Fruit fly (Drosophila melanogaster) whole organism, embryonic: ENCODE results near the gene CG13029.

Experiments
- Bgb ChIP-seq: fragments of 200-800 bp; sonication (Bioruptor generic); IDR thresholded peaks from 2 replicates; pipeline ENCODE4 v1.3.6; 2022; ENCODE audit warnings: missing biosample characterization, missing genetic modification characterization; ENCODE audit not compliant: partially characterized antibody
- CG10543 ChIP-seq: fragments of 200-800 bp; sonication (Bioruptor generic); optimal IDR thresholded peaks from 3 replicates; lab custom pipeline; 2017; ENCODE audit warnings: missing biosample characterization, mild to moderate bottlenecking, missing genetic modification characterization, moderate library complexity
- CG10654 ChIP-seq: fragments of 200-800 bp; sonication (Bioruptor generic); optimal IDR thresholded peaks from 2 replicates; lab custom pipeline; 2016; ENCODE audit warnings: missing biosample characterization, missing genetic modification characterization
- CG12391 ChIP-seq: fragments of 200-800 bp; sonication (Bioruptor generic); optimal IDR thresholded peaks from 3 replicates; lab custom pipeline; 2018; ENCODE audit warnings: missing biosample characterization, mild to moderate bottlenecking, missing genetic modification characterization, moderate library complexity
- CG12769 ChIP-seq: fragments of 200-800 bp; sonication (Bioruptor generic); optimal IDR thresholded peaks from 2 replicates; lab custom pipeline; 2019; ENCODE audit warnings: missing biosample characterization, mild to moderate bottlenecking, missing genetic modification characterization, moderate library complexity
- CG17612 ChIP-seq: fragments of 200-800 bp; sonication (Bioruptor generic); IDR thresholded peaks from 2 replicates; pipeline ENCODE4 v1.3.6; 2022; ENCODE audit warnings: missing biosample characterization, missing genetic modification characterization
- CG2120 ChIP-seq: fragments of 200-800 bp; sonication (Bioruptor generic); optimal IDR thresholded peaks from 3 replicates; lab custom pipeline; 2016; ENCODE audit warnings: missing biosample characterization, missing genetic modification characterization
- CG2199 ChIP-seq: fragments of 200-800 bp; sonication (Bioruptor generic); IDR thresholded peaks from 3 replicates; pipeline ENCODE4 v1.3.6; 2022; ENCODE audit warnings: missing biosample characterization, missing genetic modification characterization
- CG34224 ChIP-seq: fragments of 200-800 bp; sonication (Bioruptor generic); IDR thresholded peaks from 3 replicates; pipeline ENCODE4 v1.3.6; 2022; ENCODE audit warnings: missing biosample characterization, missing genetic modification characterization; ENCODE audit not compliant: partially characterized antibody
- CG3995 ChIP-seq: fragments of 200-800 bp; sonication (Bioruptor generic); optimal IDR thresholded peaks from 3 replicates; lab custom pipeline; 2016; ENCODE audit warnings: missing biosample characterization, missing genetic modification characterization
- CG43689 ChIP-seq: fragments of 200-800 bp; sonication (Bioruptor generic); IDR thresholded peaks from 2 replicates; pipeline ENCODE4 v1.3.6; 2022; ENCODE audit warnings: missing biosample characterization, missing genetic modification characterization
- CG4404 ChIP-seq: fragments of 200-800 bp; sonication (Bioruptor generic); IDR thresholded peaks from 2 replicates; pipeline ENCODE4 v1.3.6; 2022; ENCODE audit warnings: missing biosample characterization, missing genetic modification characterization
- CG6689 ChIP-seq: fragments of 200-800 bp; sonication (Bioruptor generic); IDR thresholded peaks from 2 replicates; pipeline ENCODE4 v1.3.6; 2022; ENCODE audit warnings: missing biosample characterization, missing genetic modification characterization
- CG7271 ChIP-seq: fragments of 200-800 bp; sonication (Bioruptor generic); optimal IDR thresholded peaks from 2 replicates; lab custom pipeline; 2018; ENCODE audit warnings: missing biosample characterization, mild to moderate bottlenecking, missing genetic modification characterization, moderate library complexity
- CG8281 ChIP-seq: fragments of 200-800 bp; sonication (Bioruptor generic); optimal IDR thresholded peaks from 2 replicates; lab custom pipeline; 2018; ENCODE audit warnings: missing biosample characterization, mild to moderate bottlenecking, missing genetic modification characterization, moderate library complexity
- CG9932 ChIP-seq: fragments of 200-800 bp; sonication (Bioruptor generic); IDR thresholded peaks from 2 replicates; pipeline ENCODE4 v1.3.6; 2022; ENCODE audit warnings: missing biosample characterization, missing genetic modification characterization
- Deaf1 ChIP-seq: fragments of 200-800 bp; optimal IDR thresholded peaks from 3 replicates; lab custom pipeline; 2019; ENCODE audit warnings: missing biosample characterization, mild to moderate bottlenecking, missing genetic modification characterization, moderate library complexity
- E2f2 ChIP-seq: fragments of 200-800 bp; sonication (Bioruptor generic); IDR thresholded peaks from 2 replicates; pipeline ENCODE4 v1.3.6; 2022; ENCODE audit warnings: missing biosample characterization, missing genetic modification characterization
- Fer3 ChIP-seq: fragments of 200-800 bp; sonication (Bioruptor generic); optimal IDR thresholded peaks from 2 replicates; lab custom pipeline; 2018; ENCODE audit warnings: missing biosample characterization, mild to moderate bottlenecking, missing genetic modification characterization, moderate library complexity
- MTF-1 ChIP-seq: fragments of 200-800 bp; sonication (Bioruptor generic); optimal IDR thresholded peaks from 2 replicates; lab custom pipeline; 2018; ENCODE audit warnings: missing biosample characterization, mild to moderate bottlenecking, missing genetic modification characterization, borderline replicate concordance
- NfI ChIP-seq: fragments of 200-800 bp; sonication (Bioruptor generic); optimal IDR thresholded peaks from 3 replicates; lab custom pipeline; 2018; ENCODE audit warnings: missing biosample characterization, mild to moderate bottlenecking, missing genetic modification characterization, moderate library complexity
- Side ChIP-seq: fragments of 200-800 bp; sonication (Bioruptor generic); optimal IDR thresholded peaks from 2 replicates; lab custom pipeline; 2016; ENCODE audit warnings: missing biosample characterization, missing genetic modification characterization
- Spps ChIP-seq: fragments of 200-800 bp; sonication (Bioruptor generic); optimal IDR thresholded peaks from 2 replicates; lab custom pipeline; 2018; ENCODE audit warnings: missing biosample characterization, mild to moderate bottlenecking, missing genetic modification characterization
- ara ChIP-seq: fragments of 200-800 bp; sonication (Bioruptor generic); IDR thresholded peaks from 2 replicates; pipeline ENCODE4 v1.3.6; 2022; ENCODE audit warnings: missing biosample characterization, missing genetic modification characterization
- bigmax ChIP-seq: fragments of 200-800 bp; sonication (Bioruptor generic); optimal IDR thresholded peaks from 2 replicates; lab custom pipeline; 2018; ENCODE audit warnings: missing biosample characterization, mild to moderate bottlenecking, missing genetic modification characterization
- bowl ChIP-seq: fragments of 200-800 bp; sonication (Bioruptor generic); IDR thresholded peaks from 2 replicates; pipeline ENCODE4 v1.3.6; 2022; ENCODE audit warnings: missing biosample characterization, missing genetic modification characterization
- da ChIP-seq: fragments of 200-800 bp; sonication (Bioruptor generic); optimal IDR thresholded peaks from 2 replicates; lab custom pipeline; 2016; ENCODE audit warnings: missing biosample characterization, missing genetic modification characterization
- gro ChIP-seq: fragments of 200-800 bp; sonication (Bioruptor generic); optimal IDR thresholded peaks from 2 replicates; lab custom pipeline; 2016; ENCODE audit warnings: missing biosample characterization, missing genetic modification characterization
- hkb ChIP-seq, 2 experiments: fragments of 200-800 bp in 1 of 2; fragments of >200 bp in 1 of 2; sonication (Bioruptor generic) in 1 of 2; IDR thresholded peaks in 1 of 2; optimal IDR thresholded peaks in 1 of 2; 2 replicates each; pipeline versions ENCODE4 v1.3.6 to Lab custom; 2017 to 2022; ENCODE audit warnings: missing biosample characterization in 1 of 2, missing genetic modification characterization in 1 of 2
- knrl ChIP-seq: fragments of 200-800 bp; sonication (Bioruptor generic); IDR thresholded peaks from 3 replicates; pipeline ENCODE4 v1.3.6; 2022; ENCODE audit warnings: missing biosample characterization, missing genetic modification characterization; ENCODE audit not compliant: partially characterized antibody
- lmd ChIP-seq: fragments of 200-800 bp; sonication (Bioruptor generic); IDR thresholded peaks from 2 replicates; pipeline ENCODE4 v1.3.6; 2022; ENCODE audit warnings: missing biosample characterization, missing genetic modification characterization
- sd ChIP-seq: fragments of 200-800 bp; sonication (Bioruptor generic); optimal IDR thresholded peaks from 3 replicates; lab custom pipeline; 2018; ENCODE audit warnings: missing biosample characterization, mild to moderate bottlenecking, missing genetic modification characterization, moderate library complexity
- slbo ChIP-seq: fragments of 200-800 bp; sonication (Bioruptor generic); IDR thresholded peaks from 2 replicates; pipeline ENCODE4 v1.3.6; 2022; ENCODE audit warnings: missing biosample characterization, missing genetic modification characterization
- sr ChIP-seq: fragments of 200-800 bp; sonication (Bioruptor generic); IDR thresholded peaks from 3 replicates; pipeline ENCODE4 v1.3.6; 2022; ENCODE audit warnings: missing biosample characterization, missing genetic modification characterization
- tio ChIP-seq: fragments of 200-800 bp; sonication (Bioruptor generic); optimal IDR thresholded peaks from 2 replicates; lab custom pipeline; 2017; ENCODE audit warnings: missing biosample characterization, missing genetic modification characterization, inconsistent platforms
- wek ChIP-seq: fragments of 200-800 bp; sonication (Bioruptor generic); optimal IDR thresholded peaks from 3 replicates; lab custom pipeline; 2018; ENCODE audit warnings: missing biosample characterization, mild to moderate bottlenecking, missing genetic modification characterization, moderate library complexity
- yki ChIP-seq: fragments of >200 bp; optimal IDR thresholded peaks from 3 replicates; lab custom pipeline; 2018
- zfh2 ChIP-seq: fragments of 200-800 bp; sonication (Bioruptor generic); optimal IDR thresholded peaks from 2 replicates; lab custom pipeline; 2016; ENCODE audit warnings: missing biosample characterization, missing genetic modification characterization

CG13029 gene

dm6 chr3L:16896408-16896807 lies 36.0 kb downstream of the CG13029 start (continued):
- peak; percentile 28 for TF ChIP-seq NfI (GFP tag; lab: Kevin White, UChicago)
- no peak for TF ChIP-seq CG12391
- peak; percentile 81 for TF ChIP-seq CG2199 (GFP tag; lab: Robert Waterston, UW)
- TF ChIP-seq slbo: peak; percentile 41
- TF ChIP-seq hkb (optimal IDR thresholded peaks at IDR 0.05; lab: Kevin White, UChicago): no peak
- peak; percentile 22; the same call in 1 of the 2 replicates for TF ChIP-seq hkb (GFP tag; IDR thresholded peaks at IDR 0.05; lab: Robert Waterston, UW)
- no peak for TF ChIP-seq da
- no peak for TF ChIP-seq CG7271 (tag; lab: Kevin White, UChicago)
- no peak for TF ChIP-seq wek
- 0 out of 2 replicates have a peak, but pooled peaks have one; percentile 16 for TF ChIP-seq E2f2
- no peak for TF ChIP-seq CG8281
- peak; percentile 24; the same call in 1 of the 2 replicates for TF ChIP-seq CG6689 (GFP tag; lab: Robert Waterston, UW)
- no peak for TF ChIP-seq CG10654 (GFP tag; lab: Kevin White, UChicago)
- 0 out of 3 replicates have a peak, but pooled peaks have one; percentile 27 for TF ChIP-seq knrl
- TF ChIP-seq lmd (GFP tag; lab: Robert Waterston, UW): 0 out of 2 replicates have a peak, but pooled peaks have one; percentile 14
- 0 out of 2 replicates have a peak, but pooled peaks have one; percentile 22 for TF ChIP-seq Bgb (GFP tag; lab: Robert Waterston, UW)
- no peak for TF ChIP-seq CG17612 (GFP tag; lab: Robert Waterston, UW)
- TF ChIP-seq CG3995 (GFP tag; lab: Kevin White, UChicago): no peak
- no peak for TF ChIP-seq yki (lab: Kevin White, UChicago)
- TF ChIP-seq CG34224: peak; percentile 42; the same call in 1 of the 3 replicates
- peak; percentile 28 for TF ChIP-seq Deaf1 (tag; lab: Kevin White, UChicago)
- 0 out of 2 replicates have a peak, but pooled peaks have one; percentile 7 for TF ChIP-seq CG9932 (GFP tag; lab: Robert Waterston, UW)
- TF ChIP-seq bigmax (GFP tag; lab: Kevin White, UChicago): no peak
- TF ChIP-seq tio (GFP tag; lab: Kevin White, UChicago): no peak
- peak; percentile 20 for TF ChIP-seq CG2120
- TF ChIP-seq ara (GFP tag; lab: Robert Waterston, UW): no peak
- no peak for TF ChIP-seq zfh2 (GFP tag; lab: Kevin White, UChicago)
- no peak for TF ChIP-seq Side (GFP tag; lab: Kevin White, UChicago)
- TF ChIP-seq bowl: no peak

DNA sequence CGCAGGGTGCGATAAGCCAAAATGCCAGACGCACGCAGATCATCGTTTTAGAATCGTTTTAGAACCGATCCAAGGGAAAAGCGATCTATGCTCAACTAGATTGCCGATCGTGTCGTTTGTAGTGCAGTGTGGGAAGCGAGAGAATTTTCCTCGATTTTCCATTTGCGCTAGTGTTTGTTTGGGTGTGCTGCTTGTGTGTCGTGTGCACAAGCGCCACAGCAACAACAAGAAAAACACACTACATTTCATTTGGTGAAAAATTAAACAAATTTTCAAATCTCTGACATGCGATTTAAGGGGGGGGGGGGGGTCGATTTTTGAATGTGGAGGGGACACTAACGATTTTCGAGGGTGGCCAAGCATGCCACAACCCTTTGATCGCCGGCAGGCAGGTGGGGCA lies 50.0 kb downstream of the CG13029 start:
- TF ChIP-seq CG43689 (GFP tag; lab: Robert Waterston, UW): no peak
- TF ChIP-seq Spps (tag; lab: Kevin White, UChicago): no peak
- peak; percentile 32 for TF ChIP-seq CG10543 (GFP tag; lab: Kevin White, UChicago)
- peak; percentile 33 for TF ChIP-seq CG12769 (tag; lab: Kevin White, UChicago)
- TF ChIP-seq sd (tag; lab: Kevin White, UChicago): peak; percentile 61
- TF ChIP-seq MTF-1 (GFP tag; lab: Kevin White, UChicago): peak; percentile 99
- TF ChIP-seq gro (GFP tag; lab: Kevin White, UChicago): no peak
- TF ChIP-seq CG2199 (GFP tag; lab: Robert Waterston, UW): 0 out of 3 replicates have a peak, but pooled peaks have one; percentile 19
- peak; percentile 9; the same call in 1 of the 2 replicates for TF ChIP-seq CG4404 (GFP tag; lab: Robert Waterston, UW)
- TF ChIP-seq sr (GFP tag; lab: Robert Waterston, UW): peak; percentile 60; the same call in 1 of the 3 replicates
- TF ChIP-seq Deaf1 (tag; lab: Kevin White, UChicago): peak; percentile 30
- TF ChIP-seq Fer3 (tag; lab: Kevin White, UChicago): no peak
